Fruit fly (Drosophila melanogaster) whole organism, embryonic: ENCODE measurements around the gene CG31886.

Source experiments
- Aef1 ChIP-seq: fragments of 200-800 bp; sonication (Bioruptor generic); IDR thresholded peaks from 3 replicates; pipeline ENCODE4 v1.3.6; 2022; ENCODE audit warnings: missing biosample characterization, missing genetic modification characterization
- BEAF-32 ChIP-seq: fragments of 200-800 bp; sonication (Bioruptor generic); optimal IDR thresholded peaks from 3 replicates; lab custom pipeline; 2017; ENCODE audit warnings: missing biosample characterization, missing genetic modification characterization, mild to moderate bottlenecking, moderate library complexity, missing genetic modification reagents
- Bteb2 ChIP-seq: fragments of 200-800 bp; sonication (Bioruptor generic); optimal IDR thresholded peaks from 2 replicates; lab custom pipeline; 2016; ENCODE audit warnings: missing biosample characterization, missing genetic modification characterization
- CG10565 ChIP-seq: fragments of 200-800 bp; sonication (Bioruptor generic); optimal IDR thresholded peaks from 3 replicates; lab custom pipeline; 2016; ENCODE audit warnings: missing biosample characterization, mild to moderate bottlenecking, missing genetic modification characterization
- CG10959 ChIP-seq: fragments of 200-800 bp; sonication (Bioruptor generic); IDR thresholded peaks from 2 replicates; pipeline ENCODE4 v1.3.6; 2022; ENCODE audit warnings: missing biosample characterization, missing genetic modification characterization
- CG11398 ChIP-seq: fragments of 200-800 bp; sonication (Bioruptor generic); optimal IDR thresholded peaks from 2 replicates; lab custom pipeline; 2016; ENCODE audit warnings: missing biosample characterization, missing genetic modification characterization
- CG1233 ChIP-seq: fragments of 200-800 bp; sonication (Bioruptor generic); optimal IDR thresholded peaks from 4 replicates; lab custom pipeline; 2018; ENCODE audit warnings: missing biosample characterization, mild to moderate bottlenecking, missing genetic modification characterization
- CG14050 ChIP-seq: fragments of 200-800 bp; sonication (Bioruptor generic); IDR thresholded peaks from 3 replicates; pipeline ENCODE4 v1.3.6; 2022; ENCODE audit warnings: missing biosample characterization, missing genetic modification characterization
- CG14441 ChIP-seq: fragments of 200-800 bp; sonication (Bioruptor generic); IDR thresholded peaks from 2 replicates; pipeline ENCODE4 v1.3.6; 2022; ENCODE audit warnings: missing biosample characterization, missing genetic modification characterization
- CG1647 ChIP-seq: fragments of 200-800 bp; sonication (Bioruptor generic); optimal IDR thresholded peaks from 3 replicates; lab custom pipeline; 2016; ENCODE audit warnings: missing biosample characterization, missing genetic modification characterization
- CG17359 ChIP-seq: fragments of 200-800 bp; sonication (Bioruptor generic); optimal IDR thresholded peaks from 3 replicates; lab custom pipeline; 2018; ENCODE audit warnings: missing biosample characterization, mild to moderate bottlenecking, missing genetic modification characterization, moderate library complexity
- CG17385 ChIP-seq: fragments of 200-800 bp; sonication (Bioruptor generic); optimal IDR thresholded peaks from 3 replicates; lab custom pipeline; 2018; ENCODE audit warnings: missing biosample characterization, mild to moderate bottlenecking, missing genetic modification characterization
- CG18476 ChIP-seq: fragments of 200-800 bp; sonication (Bioruptor generic); optimal IDR thresholded peaks from 2 replicates; lab custom pipeline; 2016; ENCODE audit warnings: missing biosample characterization, mild to moderate bottlenecking, missing genetic modification characterization
- CG2678 ChIP-seq: fragments of 200-800 bp; sonication (Bioruptor generic); optimal IDR thresholded peaks from 3 replicates; lab custom pipeline; 2019; ENCODE audit warnings: missing biosample characterization, mild to moderate bottlenecking, missing genetic modification characterization, moderate library complexity
- CG4282 ChIP-seq: fragments of 200-800 bp; sonication (Bioruptor generic); optimal IDR thresholded peaks from 2 replicates; lab custom pipeline; 2016; ENCODE audit warnings: missing biosample characterization, missing genetic modification characterization
- CG4328 ChIP-seq: fragments of 200-800 bp; sonication (Bioruptor generic); optimal IDR thresholded peaks from 3 replicates; lab custom pipeline; 2017; ENCODE audit warnings: missing biosample characterization, missing genetic modification reagents, missing genetic modification characterization
- CG6175 ChIP-seq: fragments of 200-800 bp; sonication (Bioruptor generic); IDR thresholded peaks from 3 replicates; pipeline ENCODE4 v1.3.6; 2022; ENCODE audit warnings: missing biosample characterization, missing genetic modification characterization
- CG6654 ChIP-seq: fragments of 200-800 bp; sonication (Bioruptor generic); optimal IDR thresholded peaks from 2 replicates; lab custom pipeline; 2017; ENCODE audit warnings: missing biosample characterization, mild to moderate bottlenecking, missing genetic modification characterization
- CG6854 ChIP-seq: fragments of 200-800 bp; sonication (Bioruptor generic); optimal IDR thresholded peaks from 3 replicates; lab custom pipeline; 2017; ENCODE audit warnings: missing biosample characterization, mild to moderate bottlenecking, missing genetic modification characterization
- Doc2 ChIP-seq: fragments of 200-800 bp; sonication (Bioruptor generic); IDR thresholded peaks from 2 replicates; pipeline ENCODE4 v1.3.6; 2022; ENCODE audit warnings: missing biosample characterization, missing genetic modification characterization
- Dref ChIP-seq: fragments of 200-800 bp; sonication (Bioruptor generic); IDR thresholded peaks from 2 replicates; pipeline ENCODE4 v1.3.6; 2022; ENCODE audit warnings: missing biosample characterization, missing genetic modification characterization
- Gsc ChIP-seq: fragments of 200-800 bp; sonication (Bioruptor generic); IDR thresholded peaks from 2 replicates; pipeline ENCODE4 v1.3.6; 2022; ENCODE audit warnings: missing biosample characterization, missing genetic modification characterization
- Gug ChIP-seq: fragments of 200-800 bp; sonication (Bioruptor generic); IDR thresholded peaks from 4 replicates; pipeline ENCODE4 v1.3.6; 2022; ENCODE audit warnings: missing biosample characterization, missing genetic modification characterization
- H2.0 ChIP-seq: fragments of 200-800 bp; sonication (Bioruptor generic); IDR thresholded peaks from 2 replicates; pipeline ENCODE4 v1.3.6; 2022; ENCODE audit warnings: missing biosample characterization, missing genetic modification characterization
- Hr51 ChIP-seq, 2 experiments: fragments of 200-800 bp; sonication (Bioruptor generic); optimal IDR thresholded peaks; 2 replicates in 1 of 2; 3 replicates in 1 of 2; lab custom pipeline; 2016 to 2018; ENCODE audit warnings: missing biosample characterization in 2 of 2, missing genetic modification characterization in 2 of 2, mild to moderate bottlenecking in 1 of 2, moderate library complexity in 1 of 2
- MTF-1 ChIP-seq: fragments of 200-800 bp; sonication (Bioruptor generic); optimal IDR thresholded peaks from 2 replicates; lab custom pipeline; 2018; ENCODE audit warnings: missing biosample characterization, mild to moderate bottlenecking, missing genetic modification characterization, borderline replicate concordance
- Mes4 ChIP-seq: fragments of 200-800 bp; sonication (Bioruptor generic); optimal IDR thresholded peaks from 2 replicates; lab custom pipeline; 2016; ENCODE audit warnings: missing biosample characterization, missing genetic modification characterization
- NC2β ChIP-seq: fragments of 200-800 bp; sonication (Bioruptor generic); optimal IDR thresholded peaks from 2 replicates; lab custom pipeline; 2016; ENCODE audit warnings: missing biosample characterization, missing genetic modification characterization
- PHDP ChIP-seq: fragments of 200-800 bp; sonication (Bioruptor generic); optimal IDR thresholded peaks from 3 replicates; lab custom pipeline; 2018; ENCODE audit warnings: missing biosample characterization, mild to moderate bottlenecking, missing genetic modification characterization, moderate library complexity
- Pdp1 ChIP-seq, 2 experiments: fragments of 200-800 bp; sonication (Bioruptor generic); optimal IDR thresholded peaks; 3 replicates each; lab custom pipeline; 2016; ENCODE audit warnings: missing biosample characterization in 2 of 2, missing genetic modification characterization in 2 of 2, mild to moderate bottlenecking in 1 of 2, moderate library complexity in 1 of 2
- Ptx1 ChIP-seq: fragments of 200-800 bp; sonication (Bioruptor generic); IDR thresholded peaks from 2 replicates; pipeline ENCODE4 v1.3.6; 2022; ENCODE audit warnings: missing biosample characterization, missing genetic modification characterization
- az2 ChIP-seq: fragments of 200-800 bp; sonication (Bioruptor generic); optimal IDR thresholded peaks from 3 replicates; lab custom pipeline; 2016; ENCODE audit warnings: missing biosample characterization, missing genetic modification characterization
- chinmo ChIP-seq: fragments of 200-800 bp; sonication (Bioruptor generic); IDR thresholded peaks from 4 replicates; pipeline ENCODE4 v1.3.6; 2022; ENCODE audit warnings: missing biosample characterization, missing genetic modification characterization; ENCODE audit not compliant: partially characterized antibody
- dan ChIP-seq: fragments of 200-800 bp; sonication (Bioruptor generic); IDR thresholded peaks from 2 replicates; pipeline ENCODE4 v1.3.6; 2022; ENCODE audit warnings: missing biosample characterization, missing genetic modification characterization
- dmrt11E ChIP-seq: fragments of 200-800 bp; sonication (Bioruptor generic); optimal IDR thresholded peaks from 3 replicates; lab custom pipeline; 2018; ENCODE audit warnings: missing biosample characterization, mild to moderate bottlenecking, missing genetic modification characterization, moderate library complexity
- dmrt99B ChIP-seq: fragments of 200-800 bp; sonication (Bioruptor generic); optimal IDR thresholded peaks from 2 replicates; lab custom pipeline; 2018; ENCODE audit warnings: missing biosample characterization, mild to moderate bottlenecking, missing genetic modification characterization, moderate library complexity
- fd102C ChIP-seq: fragments of 200-800 bp; sonication (Bioruptor generic); optimal IDR thresholded peaks from 2 replicates; lab custom pipeline; 2018; ENCODE audit warnings: missing biosample characterization, mild to moderate bottlenecking, missing genetic modification characterization, moderate library complexity
- nerfin-2 ChIP-seq: fragments of 200-800 bp; sonication (Bioruptor generic); IDR thresholded peaks from 2 replicates; pipeline ENCODE4 v1.3.6; 2022; ENCODE audit warnings: missing biosample characterization, missing genetic modification characterization; ENCODE audit not compliant: partially characterized antibody
- onecut ChIP-seq: fragments of 200-800 bp; sonication (Bioruptor generic); IDR thresholded peaks from 2 replicates; pipeline ENCODE4 v1.3.6; 2022; ENCODE audit warnings: missing biosample characterization, missing genetic modification characterization
- prd ChIP-seq, 3 experiments: fragments of >200 bp in 2 of 3; fragments of 200-800 bp in 1 of 3; sonication (Bioruptor generic) in 1 of 3; optimal IDR thresholded peaks in 2 of 3; IDR thresholded peaks in 1 of 3; 2 replicates in 2 of 3; 3 replicates in 1 of 3; pipeline versions ENCODE4 v1.3.6 to Lab custom; 2017 to 2022; ENCODE audit warnings: missing biosample characterization in 1 of 3, missing genetic modification characterization in 1 of 3
- psq ChIP-seq: fragments of 200-800 bp; sonication (Bioruptor generic); optimal IDR thresholded peaks from 2 replicates; lab custom pipeline; 2017; ENCODE audit warnings: missing biosample characterization, missing genetic modification characterization
- ro ChIP-seq: fragments of 200-800 bp; sonication (Bioruptor generic); IDR thresholded peaks from 2 replicates; pipeline ENCODE4 v1.3.6; 2022; ENCODE audit warnings: missing biosample characterization, missing genetic modification characterization
- sr ChIP-seq: fragments of 200-800 bp; sonication (Bioruptor generic); IDR thresholded peaks from 3 replicates; pipeline ENCODE4 v1.3.6; 2022; ENCODE audit warnings: missing biosample characterization, missing genetic modification characterization
- sug ChIP-seq: fragments of 200-800 bp; optimal IDR thresholded peaks from 2 replicates; lab custom pipeline; 2019; ENCODE audit warnings: missing biosample characterization, mild to moderate bottlenecking, missing genetic modification characterization, moderate library complexity
- unc-4 ChIP-seq: fragments of 200-800 bp; sonication (Bioruptor generic); IDR thresholded peaks from 2 replicates; pipeline ENCODE4 v1.3.6; 2022; ENCODE audit warnings: missing biosample characterization, missing genetic modification characterization; ENCODE audit not compliant: partially characterized antibody
- zen ChIP-seq: fragments of 200-800 bp; sonication (Bioruptor generic); optimal IDR thresholded peaks from 3 replicates; lab custom pipeline; 2018; ENCODE audit warnings: missing biosample characterization, mild to moderate bottlenecking, missing genetic modification characterization, moderate library complexity
- zen2 ChIP-seq: fragments of 200-800 bp; sonication (Bioruptor generic); IDR thresholded peaks from 3 replicates; pipeline ENCODE4 v1.3.6; 2022; ENCODE audit warnings: missing biosample characterization, missing genetic modification characterization; ENCODE audit not compliant: partially characterized antibody
- zf30C ChIP-seq: fragments of 200-800 bp; sonication (Bioruptor generic); optimal IDR thresholded peaks from 3 replicates; lab custom pipeline; 2018; ENCODE audit warnings: missing biosample characterization, mild to moderate bottlenecking, missing genetic modification characterization

CG31886 gene

dm6 chr2L:8984614-8985318 is 25.9 kb upstream of the CG31886 start, which contains the start of gene CG13101 (continued):
- TF ChIP-seq nerfin-2 (GFP tag; lab: Robert Waterston, UW) (no peak), CG6175 (GFP tag; lab: Robert Waterston, UW) (peak; percentile 87; the same call in 2 of the 3 replicates), NC2β (GFP tag; lab: Kevin White, UChicago) (peak; percentile 83), Pdp1 (GFP tag; optimal IDR thresholded peaks at IDR 0.05; lab: Kevin White, UChicago) (peak; percentile 85 to 87), Gsc (GFP tag; lab: Robert Waterston, UW) (no peak), chinmo (GFP tag; lab: Robert Waterston, UW) (0 out of 4 replicates have a peak, but pooled peaks have one; percentile 65), Mes4 (peak; percentile 71), CG6654 (GFP tag; lab: Kevin White, UChicago) (peak; percentile 20), MTF-1 (GFP tag; lab: Kevin White, UChicago) (peak; percentile 79), CG4328 (GFP tag; lab: Kevin White, UChicago) (peak; percentile 24), dan (GFP tag; lab: Robert Waterston, UW) (0 out of 2 replicates have a peak, but pooled peaks have one; percentile 36), dmrt99B (tag; lab: Kevin White, UChicago) (peak; percentile 92), az2 (peak; percentile 93), CG11398 (GFP tag; lab: Kevin White, UChicago) (peak; percentile 54), CG10959 (GFP tag; lab: Robert Waterston, UW) (peak; percentile 85), prd (optimal IDR thresholded peaks at IDR 0.05; lab: Kevin White, UChicago) (no peak), prd (GFP tag; IDR thresholded peaks at IDR 0.05; lab: Robert Waterston, UW) (peak; percentile 94), onecut (peak; percentile 81), Bteb2 (peak; percentile 91), unc-4 (GFP tag; lab: Robert Waterston, UW) (no peak), fd102C (GFP tag; lab: Kevin White, UChicago) (peak; percentile 45), CG14441 (GFP tag; lab: Robert Waterston, UW) (peak; percentile 93), ro (peak; percentile 87), CG4282 (peak; percentile 23), zen2 (GFP tag; lab: Robert Waterston, UW) (no peak), Ptx1 (GFP tag; lab: Robert Waterston, UW) (peak; percentile 95), psq (GFP tag; lab: Kevin White, UChicago) (peak; percentile 63), Doc2 (GFP tag; lab: Robert Waterston, UW) (no peak), CG10565 (GFP tag; lab: Kevin White, UChicago) (peak; percentile 61), Dref (GFP tag; lab: Robert Waterston, UW) (no peak), BEAF-32 (GFP tag; lab: Kevin White, UChicago) (no peak), CG1233 (peak; percentile 87), CG6854 (GFP tag; lab: Kevin White, UChicago) (peak; percentile 87), CG17359 (tag; lab: Kevin White, UChicago) (peak; percentile 93), sug (tag; lab: Kevin White, UChicago) (peak; percentile 72), CG18476 (GFP tag; lab: Kevin White, UChicago) (peak; percentile 90), Hr51 (GFP tag; optimal IDR thresholded peaks at IDR 0.05; lab: Kevin White, UChicago) (peak; percentile 86 to 94), CG2678 (tag; lab: Kevin White, UChicago) (peak; percentile 96), CG17385 (peak; percentile 89), zf30C (GFP tag; lab: Kevin White, UChicago) (peak; percentile 75), CG1647 (GFP tag; lab: Kevin White, UChicago) (peak; percentile 78), PHDP (tag; lab: Kevin White, UChicago) (peak; percentile 96), dmrt11E (peak; percentile 91), sr (GFP tag; lab: Robert Waterston, UW) (no peak), H2.0 (GFP tag; lab: Robert Waterston, UW) (peak; percentile 93), Aef1 (GFP tag; lab: Robert Waterston, UW) (peak; percentile 82), Gug (GFP tag; lab: Robert Waterston, UW) (peak; percentile 67; the same call in 3 of the 4 replicates), CG14050 (GFP tag; lab: Robert Waterston, UW) (peak; percentile 89), zen (peak; percentile 89)
